Worm (Caenorhabditis elegans) whole organism, L3 larva: ENCODE data around the gene best-14.

ENCODE experiments used
- aly-2 ChIP-seq: fragments of 150-350 bp; optimal IDR thresholded peaks from 2 replicates; lab custom pipeline; 2014; ENCODE audit warnings: missing biosample characterization, missing genetic modification characterization
- ceh-82 ChIP-seq: fragments of 150-350 bp; optimal IDR thresholded peaks from 2 replicates; lab custom pipeline; 2014; ENCODE audit warnings: missing biosample characterization, missing genetic modification characterization
- fos-1 ChIP-seq: fragments of 150-350 bp; optimal IDR thresholded peaks from 2 replicates; lab custom pipeline; 2014; ENCODE audit warnings: missing biosample characterization, missing genetic modification characterization
- lin-15B ChIP-seq: fragments of 150-350 bp; optimal IDR thresholded peaks from 2 replicates; lab custom pipeline; 2014; ENCODE audit warnings: missing biosample characterization, missing genetic modification characterization
- lin-39 ChIP-seq: fragments of 150-350 bp; optimal IDR thresholded peaks from 2 replicates; lab custom pipeline; 2018; ENCODE audit warnings: missing biosample characterization, missing genetic modification reagents, missing genetic modification characterization
- mml-1 ChIP-seq: fragments of 150-350 bp; sonication (generic microtip); optimal IDR thresholded peaks from 3 replicates; lab custom pipeline; 2014; ENCODE audit warnings: missing biosample characterization, missing genetic modification characterization
- skn-1 ChIP-seq: fragments of 150-350 bp; optimal IDR thresholded peaks from 2 replicates; lab custom pipeline; 2014; ENCODE audit warnings: missing biosample characterization, missing genetic modification characterization
- unc-62 ChIP-seq: fragments of 150-350 bp; sonication (generic microtip); optimal IDR thresholded peaks from 4 replicates; lab custom pipeline; 2014; ENCODE audit warnings: missing biosample characterization, missing genetic modification reagents, missing genetic modification characterization
- zag-1 ChIP-seq: fragments of 150-350 bp; optimal IDR thresholded peaks from 2 replicates; lab custom pipeline; 2014; ENCODE audit warnings: missing biosample characterization, missing genetic modification characterization

DNA sequence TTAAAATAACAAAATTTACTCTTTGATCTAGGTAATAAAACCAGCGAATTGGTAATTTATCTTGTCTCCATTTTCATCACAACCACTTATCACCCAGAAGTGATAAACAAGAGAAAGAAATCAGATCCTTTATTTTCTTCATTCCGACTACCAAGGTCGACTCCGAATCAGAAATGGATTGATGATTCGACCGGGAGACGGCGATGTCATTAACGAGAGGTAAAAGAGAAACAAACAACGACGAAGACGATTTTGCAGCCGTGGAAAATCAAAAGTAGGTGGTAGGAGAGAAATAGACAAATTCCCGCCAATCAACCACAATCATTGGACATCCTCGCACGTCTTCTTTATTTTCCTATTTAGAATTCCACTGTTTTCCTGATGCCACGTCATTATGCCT lies 682 bp upstream of the best-14 start:
- no peak for TF ChIP-seq fos-1
- TF ChIP-seq unc-62 (GFP tag; lab: Kevin White, UChicago), result no peak
- TF ChIP-seq aly-2 (tag; lab: Kevin White, UChicago), result no peak
- no peak for TF ChIP-seq lin-39 (tag; lab: Kevin White, UChicago)
- no peak for TF ChIP-seq skn-1 (tag; lab: Kevin White, UChicago)
- TF ChIP-seq zag-1 (tag; lab: Kevin White, UChicago), result no peak
- no peak for TF ChIP-seq lin-15B (tag; lab: Kevin White, UChicago)
- TF ChIP-seq mml-1 (tag; lab: Kevin White, UChicago), result no peak
- TF ChIP-seq ceh-82 (tag; lab: Kevin White, UChicago), result no peak
